Worm (Caenorhabditis elegans) whole organism, L1 larva: Measurements from ENCODE around the gene T25D1.1.

Experiments used
- C04F5.9 ChIP-seq: sonication (generic microtip); optimal IDR thresholded peaks from 2 replicates; lab custom pipeline; 2016; ENCODE audit warnings: missing genetic modification characterization, missing compliant biosample characterization
- Y116A8C.19 ChIP-seq: sonication (generic microtip); optimal IDR thresholded peaks from 2 replicates; lab custom pipeline; 2016; ENCODE audit warnings: missing compliant biosample characterization, missing genetic modification characterization, borderline replicate concordance
- ceh-90 ChIP-seq: sonication (generic microtip); optimal IDR thresholded peaks from 2 replicates; lab custom pipeline; 2016; ENCODE audit warnings: missing genetic modification characterization, missing compliant biosample characterization
- dsc-1 ChIP-seq: sonication (generic microtip); optimal IDR thresholded peaks from 2 replicates; lab custom pipeline; 2016; ENCODE audit warnings: mild to moderate bottlenecking, missing genetic modification characterization, missing compliant biosample characterization
- efl-1 ChIP-seq, 4 experiments: fragments of 150-350 bp; optimal IDR thresholded peaks in 3 of 4; peaks in 1 of 4; 1 replicate in 1 of 4; 2 replicates in 3 of 4; lab custom pipeline; 2014; ENCODE audit warnings: missing biosample characterization in 2 of 4, missing genetic modification characterization in 2 of 4, missing genetic modification reagents in 2 of 4
- efl-3 ChIP-seq: fragments of 200-800 bp; sonication (Bioruptor generic); optimal IDR thresholded peaks from 2 replicates; lab custom pipeline; 2018; ENCODE audit warnings: mild to moderate bottlenecking, missing genetic modification characterization, missing compliant biosample characterization
- elt-2 ChIP-seq: sonication (generic microtip); optimal IDR thresholded peaks from 2 replicates; lab custom pipeline; 2016; ENCODE audit warnings: missing genetic modification characterization, mild to moderate bottlenecking, inconsistent platforms, missing compliant biosample characterization, missing genetic modification reagents
- elt-3 ChIP-seq, 6 experiments: fragments of 150-350 bp in 1 of 6; sonication (generic microtip); optimal IDR thresholded peaks; 2 replicates each; lab custom pipeline; 2017 to 2018; ENCODE audit warnings: missing biosample characterization in 6 of 6, missing genetic modification characterization in 6 of 6, inconsistent platforms in 1 of 6
- ets-5 ChIP-seq: fragments of 200-800 bp; sonication (Bioruptor generic); IDR thresholded peaks from 2 replicates; pipeline ENCODE4 v1.3.6; 2022; ENCODE audit warnings: missing genetic modification characterization, missing compliant biosample characterization
- fkh-10 ChIP-seq: sonication (generic microtip); optimal IDR thresholded peaks from 2 replicates; lab custom pipeline; 2017; ENCODE audit warnings: missing biosample characterization, missing genetic modification reagents, missing genetic modification characterization
- fkh-8 ChIP-seq: sonication (generic microtip); optimal IDR thresholded peaks from 2 replicates; lab custom pipeline; 2016; ENCODE audit warnings: mild to moderate bottlenecking, missing genetic modification characterization, missing compliant biosample characterization
- grh-1 ChIP-seq: fragments of 200-800 bp; sonication (Bioruptor generic); IDR thresholded peaks from 2 replicates; pipeline ENCODE4 v1.3.6; 2022; ENCODE audit warnings: missing genetic modification reagents, missing genetic modification characterization, missing compliant biosample characterization
- hlh-17 ChIP-seq: fragments of 200-800 bp; sonication (Bioruptor generic); optimal IDR thresholded peaks from 2 replicates; lab custom pipeline; 2018; ENCODE audit warnings: missing genetic modification characterization, mild to moderate bottlenecking, missing compliant biosample characterization, moderate library complexity, borderline replicate concordance
- hlh-4 ChIP-seq: sonication (generic microtip); optimal IDR thresholded peaks from 2 replicates; lab custom pipeline; 2016; ENCODE audit warnings: mild to moderate bottlenecking, missing genetic modification characterization, missing compliant biosample characterization
- isw-1 ChIP-seq: fragments of 200-800 bp; sonication (Bioruptor generic); IDR thresholded peaks from 2 replicates; pipeline ENCODE4 v1.3.6; 2022; ENCODE audit warnings: missing genetic modification characterization, missing compliant biosample characterization
- jun-1 ChIP-seq: fragments of 150-350 bp; optimal IDR thresholded peaks from 2 replicates; lab custom pipeline; 2014; ENCODE audit warnings: missing biosample characterization, missing genetic modification reagents, missing genetic modification characterization
- lin-13 ChIP-seq: fragments of 150-350 bp; optimal IDR thresholded peaks from 2 replicates; lab custom pipeline; 2014; ENCODE audit warnings: missing biosample characterization, missing genetic modification reagents, missing genetic modification characterization
- lin-14 ChIP-seq: fragments of 200-800 bp; sonication (Bioruptor generic); optimal IDR thresholded peaks from 2 replicates; lab custom pipeline; 2018; ENCODE audit warnings: mild to moderate bottlenecking, missing genetic modification characterization, moderate library complexity, missing compliant biosample characterization
- lin-35 ChIP-seq, 2 experiments: fragments of 150-350 bp; optimal IDR thresholded peaks; 2 replicates each; lab custom pipeline; 2014; ENCODE audit warnings: missing biosample characterization in 2 of 2, missing genetic modification characterization in 2 of 2, missing genetic modification reagents in 2 of 2
- lir-3 ChIP-seq: sonication (generic microtip); optimal IDR thresholded peaks from 2 replicates; lab custom pipeline; 2016; ENCODE audit warnings: mild to moderate bottlenecking, missing genetic modification characterization, moderate library complexity, missing compliant biosample characterization; ENCODE audit not compliant: poor library complexity
- mab-9 ChIP-seq: fragments of 200-800 bp; sonication (Bioruptor generic); IDR thresholded peaks from 2 replicates; pipeline ENCODE4 v1.3.6; 2022; ENCODE audit warnings: missing genetic modification reagents, missing genetic modification characterization, missing compliant biosample characterization
- mef-2 ChIP-seq: fragments of 150-350 bp; optimal IDR thresholded peaks from 2 replicates; lab custom pipeline; 2014; ENCODE audit warnings: missing biosample characterization, missing genetic modification characterization
- mep-1 ChIP-seq: fragments of 150-350 bp; optimal IDR thresholded peaks from 2 replicates; lab custom pipeline; 2014; ENCODE audit warnings: missing biosample characterization, missing genetic modification characterization
- nhr-11 ChIP-seq: fragments of 150-350 bp; optimal IDR thresholded peaks from 2 replicates; lab custom pipeline; 2014; ENCODE audit warnings: missing biosample characterization, missing genetic modification characterization
- nhr-12 ChIP-seq: sonication (generic microtip); optimal IDR thresholded peaks from 2 replicates; lab custom pipeline; 2017; ENCODE audit warnings: missing biosample characterization, missing genetic modification characterization
- nhr-20 ChIP-seq: sonication (generic microtip); optimal IDR thresholded peaks from 2 replicates; lab custom pipeline; 2016; ENCODE audit warnings: mild to moderate bottlenecking, missing genetic modification characterization, missing compliant biosample characterization
- nhr-237 ChIP-seq: fragments of 150-350 bp; optimal IDR thresholded peaks from 2 replicates; lab custom pipeline; 2014; ENCODE audit warnings: missing biosample characterization, missing genetic modification characterization
- nhr-28 ChIP-seq: fragments of 150-350 bp; optimal IDR thresholded peaks from 2 replicates; lab custom pipeline; 2014; ENCODE audit warnings: missing biosample characterization, missing genetic modification characterization
- nhr-71 ChIP-seq: sonication (generic microtip); optimal IDR thresholded peaks from 2 replicates; lab custom pipeline; 2016; ENCODE audit warnings: mild to moderate bottlenecking, missing genetic modification characterization, moderate library complexity, missing compliant biosample characterization
- nhr-90 ChIP-seq: sonication (generic microtip); optimal IDR thresholded peaks from 2 replicates; lab custom pipeline; 2016; ENCODE audit warnings: mild to moderate bottlenecking, missing genetic modification characterization, missing compliant biosample characterization; ENCODE audit not compliant: poor library complexity
- pag-3 ChIP-seq: sonication (generic microtip); optimal IDR thresholded peaks from 2 replicates; lab custom pipeline; 2017; ENCODE audit warnings: missing genetic modification characterization, mild to moderate bottlenecking, missing compliant biosample characterization, antibody characterized with exemption, borderline replicate concordance; ENCODE audit not compliant: insufficient read depth
- pax-3 ChIP-seq: fragments of 200-800 bp; sonication (Bioruptor generic); optimal IDR thresholded peaks from 2 replicates; lab custom pipeline; 2018; ENCODE audit warnings: mild to moderate bottlenecking, missing genetic modification characterization, moderate library complexity, missing compliant biosample characterization
- rnt-1 ChIP-seq: sonication (generic microtip); optimal IDR thresholded peaks from 2 replicates; lab custom pipeline; 2016; ENCODE audit warnings: mild to moderate bottlenecking, missing genetic modification characterization, moderate library complexity, missing compliant biosample characterization
- snpc-4 ChIP-seq: fragments of 150-350 bp; optimal IDR thresholded peaks from 2 replicates; lab custom pipeline; 2014; ENCODE audit warnings: missing biosample characterization, missing genetic modification characterization
- sup-37 ChIP-seq: fragments of 200-800 bp; sonication (Bioruptor generic); optimal IDR thresholded peaks from 2 replicates; lab custom pipeline; 2018; ENCODE audit warnings: mild to moderate bottlenecking, missing genetic modification characterization, missing compliant biosample characterization
- swsn-7 ChIP-seq: sonication (generic microtip); optimal IDR thresholded peaks from 2 replicates; lab custom pipeline; 2016; ENCODE audit warnings: missing genetic modification characterization, missing compliant biosample characterization
- tbx-2 ChIP-seq: sonication (generic microtip); optimal IDR thresholded peaks from 2 replicates; lab custom pipeline; 2016; ENCODE audit warnings: missing genetic modification characterization, missing compliant biosample characterization
- unc-130 ChIP-seq: fragments of 150-350 bp; optimal IDR thresholded peaks from 2 replicates; lab custom pipeline; 2017; ENCODE audit warnings: missing biosample characterization, missing genetic modification characterization, inconsistent platforms
- zip-4 ChIP-seq: fragments of 200-800 bp; sonication (Bioruptor generic); optimal IDR thresholded peaks from 2 replicates; lab custom pipeline; 2018; ENCODE audit warnings: mild to moderate bottlenecking, missing genetic modification characterization, moderate library complexity, missing compliant biosample characterization
- ztf-4 ChIP-seq: fragments of 150-350 bp; optimal IDR thresholded peaks from 2 replicates; lab custom pipeline; 2014; ENCODE audit warnings: missing biosample characterization, missing genetic modification characterization

The T25D1.1 gene

DNA sequence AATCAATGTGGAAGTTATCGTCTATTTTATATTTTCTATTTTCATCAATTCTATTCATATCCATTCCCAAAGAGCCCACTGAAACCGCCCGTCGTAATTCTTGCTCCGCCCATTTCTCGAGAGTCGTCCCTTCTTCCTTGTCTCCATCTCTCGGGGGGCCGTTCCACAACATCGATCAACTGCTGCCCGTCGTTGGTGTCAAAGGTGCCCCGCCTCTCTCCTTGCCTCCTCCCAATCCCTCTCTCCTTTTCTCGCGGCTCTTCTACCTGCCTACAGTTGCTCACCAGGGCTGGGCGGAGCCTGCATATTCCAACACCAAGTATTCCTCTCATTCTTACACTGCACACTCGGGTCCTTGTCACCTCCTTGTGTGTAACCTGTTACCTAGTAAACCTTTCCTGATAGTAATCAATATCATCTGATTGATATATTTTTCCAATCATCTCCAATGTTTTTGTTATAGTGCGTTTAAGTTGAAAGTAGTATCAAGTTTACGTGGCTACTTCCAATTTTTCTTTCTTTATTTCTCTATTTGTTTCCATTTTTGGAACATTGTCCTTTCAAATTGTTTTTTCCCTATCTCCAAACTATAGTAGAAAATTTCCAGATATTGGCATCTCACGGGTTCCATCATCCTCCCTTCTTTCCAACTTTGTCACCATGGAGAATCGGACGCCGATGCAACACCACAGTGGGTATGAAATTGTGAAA lies 16.8 kb downstream of the T25D1.1 start, which contains the start of gene pat-9:
TSS of gene pat-9 (plus strand) at position 661 of the 711 bp plus-strand sequence.
- TF ChIP-seq rnt-1 (tag; lab: Kevin White, UChicago) (peak; percentile 6), sup-37 (no peak), hlh-4 (tag; lab: Kevin White, UChicago) (no peak), lin-35 (GFP tag; optimal IDR thresholded peaks at IDR 0.05; lab: Kevin White, UChicago) (no peak), hlh-17 (no peak), mab-9 (GFP tag; lab: Robert Waterston, UW) (0 out of 2 replicates have a peak, but pooled peaks have one; percentile 35), nhr-12 (tag; lab: Kevin White, UChicago) (no peak), ztf-4 (no peak), grh-1 (GFP tag; lab: Robert Waterston, UW) (no peak), lir-3 (tag; lab: Kevin White, UChicago) (no peak), snpc-4 (no peak), pag-3 (no peak), ets-5 (no peak)

DNA sequence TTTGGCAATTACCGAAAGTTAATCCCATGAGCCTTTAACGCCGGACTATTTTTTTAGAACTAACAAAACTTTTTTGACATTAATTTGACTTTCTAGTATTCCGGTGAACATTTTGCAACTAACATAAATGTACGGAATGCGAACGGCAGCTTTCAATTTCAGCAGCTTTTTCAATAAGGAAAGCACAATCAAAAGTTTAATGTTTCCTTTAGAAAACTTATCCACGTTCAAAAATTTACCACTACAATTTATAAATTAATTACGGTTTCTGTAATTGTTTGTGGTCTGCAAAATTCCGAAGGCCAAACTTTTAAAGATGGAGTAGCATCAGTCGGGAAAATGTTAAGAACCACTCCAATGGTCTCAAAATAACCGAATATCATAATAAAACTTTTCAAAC lies 20.8 kb downstream of the T25D1.1 start, which contains the start of gene osm-1:
TSS of gene osm-1 (plus strand) at position 301 of the 400 bp plus-strand sequence.
- TF ChIP-seq fkh-8 (tag; lab: Kevin White, UChicago), result no peak
- no peak for TF ChIP-seq lin-35 (GFP tag; optimal IDR thresholded peaks at IDR 0.05; lab: Kevin White, UChicago)
- no peak for TF ChIP-seq fkh-10 (GFP tag; lab: Kevin White, UChicago)
- no peak for TF ChIP-seq nhr-90 (tag; lab: Kevin White, UChicago)
- no peak for TF ChIP-seq C04F5.9
- no peak for TF ChIP-seq snpc-4
- no peak for TF ChIP-seq Y116A8C.19 (tag; lab: Kevin White, UChicago)
- TF ChIP-seq nhr-71 (tag; lab: Kevin White, UChicago), result no peak
- no peak for TF ChIP-seq pax-3 (tag; lab: Kevin White, UChicago)
- TF ChIP-seq nhr-11 (tag; lab: Kevin White, UChicago), result no peak
- no peak for TF ChIP-seq efl-3 (GFP tag; lab: Kevin White, UChicago)
- TF ChIP-seq lir-3 (tag; lab: Kevin White, UChicago), result no peak
- no peak for TF ChIP-seq pag-3
- no peak for TF ChIP-seq isw-1 (GFP tag; lab: Robert Waterston, UW)
- no peak for TF ChIP-seq ceh-90 (tag; lab: Kevin White, UChicago)
- TF ChIP-seq lin-14 (GFP tag; lab: Kevin White, UChicago), result no peak

DNA sequence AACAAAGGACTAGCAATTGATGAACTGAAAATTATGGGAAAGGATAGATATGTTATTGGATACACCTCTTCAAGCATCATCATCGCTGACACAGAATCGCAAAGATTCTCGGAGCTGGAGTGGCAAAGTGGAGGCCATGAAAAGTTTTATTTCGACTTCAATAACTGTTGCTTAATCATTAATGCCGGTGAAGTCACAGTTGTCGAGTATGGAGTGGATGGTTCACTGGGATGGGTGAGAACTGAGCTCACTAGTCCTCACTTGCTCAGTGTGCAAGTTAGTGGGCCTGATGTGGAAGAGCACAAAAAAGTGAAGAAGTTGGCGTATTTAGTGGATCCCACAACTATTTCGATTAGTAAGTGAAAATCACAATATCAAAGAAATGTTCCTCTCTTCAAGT lies 24.3 kb downstream of the T25D1.1 start:
- TF ChIP-seq mep-1 (tag; lab: Kevin White, UChicago), result no peak
- TF ChIP-seq efl-1 (optimal IDR thresholded peaks at IDR 0.05; lab: Kevin White, UChicago), result no peak
- TF ChIP-seq efl-1 (GFP tag; optimal IDR thresholded peaks at IDR 0.05 in 1 of 2; lab: Kevin White, UChicago), result peak in 1 of 2 experiments; percentile 45
- TF ChIP-seq, all 84 proteins: peak for 1

DNA sequence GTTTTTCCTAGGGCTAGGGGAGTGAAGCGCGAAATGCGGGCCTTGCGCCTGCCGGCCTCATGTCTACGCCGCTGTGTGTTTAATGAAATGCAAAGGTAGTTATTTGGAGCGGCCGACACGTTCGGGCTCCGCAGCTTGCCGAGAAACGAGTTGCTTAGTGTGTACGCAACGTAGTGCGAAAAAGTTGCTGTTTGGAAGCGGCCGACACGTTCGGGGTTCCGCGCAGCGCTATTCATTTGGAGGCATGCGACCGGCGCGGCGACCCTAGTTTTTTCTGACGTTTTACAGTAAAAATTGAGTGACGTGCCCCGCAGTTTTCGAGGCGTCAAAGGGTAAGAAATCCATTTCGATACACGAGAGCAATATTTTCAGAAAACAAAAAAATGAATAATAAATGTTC lies 26.0 kb downstream of the T25D1.1 start:
- TF ChIP-seq snpc-4 (peak; percentile 48), swsn-7 (tag; lab: Kevin White, UChicago) (no peak), Y116A8C.19 (tag; lab: Kevin White, UChicago) (no peak), pag-3 (no peak), efl-1 (optimal IDR thresholded peaks at IDR 0.05; lab: Kevin White, UChicago) (no peak), efl-1 (GFP tag; optimal IDR thresholded peaks at IDR 0.05 in 1 of 2; lab: Kevin White, UChicago) (peak in 1 of 2 experiments; percentile 26), lin-14 (GFP tag; lab: Kevin White, UChicago) (no peak), nhr-237 (no peak), tbx-2 (no peak)

DNA sequence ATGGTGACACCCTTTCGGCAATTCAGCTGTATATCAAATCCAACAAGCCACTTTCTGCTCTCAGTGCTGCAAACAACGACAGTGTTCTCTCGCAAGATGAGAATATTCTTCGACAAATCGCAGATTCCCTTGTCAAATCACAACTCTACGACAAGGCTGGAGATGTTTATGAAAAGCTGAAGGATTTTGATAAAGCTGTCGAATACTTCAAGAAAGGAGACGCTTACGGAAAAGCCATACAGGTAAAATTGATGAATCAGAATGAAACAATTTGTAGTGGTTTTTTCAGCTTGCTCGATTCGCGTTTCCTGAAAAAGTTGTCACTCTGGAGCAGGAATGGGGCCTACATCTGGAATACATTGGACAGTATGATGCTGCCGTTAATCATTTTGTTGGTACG lies 26.5 kb downstream of the T25D1.1 start:
- TF ChIP-seq dsc-1 (tag; lab: Kevin White, UChicago) (no peak), ceh-90 (tag; lab: Kevin White, UChicago) (no peak), fkh-8 (tag; lab: Kevin White, UChicago) (no peak), nhr-28 (tag; lab: Kevin White, UChicago) (no peak), jun-1 (tag; lab: Kevin White, UChicago) (no peak), isw-1 (GFP tag; lab: Robert Waterston, UW) (no peak), nhr-20 (tag; lab: Kevin White, UChicago) (no peak), elt-2 (tag; lab: Kevin White, UChicago) (no peak), pax-3 (tag; lab: Kevin White, UChicago) (no peak), lin-13 (GFP tag; lab: Kevin White, UChicago) (no peak), mef-2 (tag; lab: Kevin White, UChicago) (no peak), unc-130 (tag; lab: Kevin White, UChicago) (no peak), elt-3 (tag; optimal IDR thresholded peaks at IDR 0.05; lab: Kevin White, UChicago) (no peak), hlh-4 (tag; lab: Kevin White, UChicago) (no peak), snpc-4 (no peak), lin-14 (GFP tag; lab: Kevin White, UChicago) (no peak), zip-4 (GFP tag; lab: Kevin White, UChicago) (no peak), lir-3 (tag; lab: Kevin White, UChicago) (no peak)
